Fruit fly (Drosophila melanogaster): ENCODE data around the gene Rpt5.

DNA sequence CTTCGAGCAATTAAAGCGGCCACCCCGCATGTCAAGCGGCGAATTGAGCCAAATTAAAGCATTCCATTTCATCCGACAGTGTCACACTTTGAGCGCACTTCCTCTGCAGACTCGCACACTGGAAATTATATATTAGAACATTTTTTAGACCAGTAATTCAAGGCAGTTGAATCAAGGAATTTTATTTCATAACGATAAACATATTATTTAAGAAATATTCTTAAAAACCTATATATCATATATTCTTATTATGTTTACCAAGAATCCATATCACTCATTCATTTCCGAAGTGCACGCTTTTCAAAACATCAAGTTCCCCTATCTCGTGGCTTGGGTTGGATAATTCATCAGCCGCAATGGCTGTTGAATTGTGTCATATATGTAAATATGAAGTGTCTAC lies 38.8 kb downstream of the Rpt5 start:
- TF ChIP-seq psq (optimal IDR thresholded peaks at IDR 0.05): no peak
- no peak for TF ChIP-seq h (optimal IDR thresholded peaks at IDR 0.05)
- no peak for TF ChIP-seq insv (optimal IDR thresholded peaks at IDR 0.05)
- TF ChIP-seq Sin3A (optimal IDR thresholded peaks at IDR 0.05): no peak
- no peak for TF ChIP-seq ttk (optimal IDR thresholded peaks at IDR 0.05)
- TF ChIP-seq Myc (optimal IDR thresholded peaks at IDR 0.05): no peak
